Fruit fly (Drosophila melanogaster) whole organism, prepupa: Measurements from ENCODE around the gene ncd.

ENCODE experiments used
- Blimp-1 ChIP-seq: fragments of 200-800 bp; sonication (Bioruptor generic); optimal IDR thresholded peaks from 3 replicates; lab custom pipeline; 2017; ENCODE audit warnings: missing biosample characterization, missing genetic modification characterization, mild to moderate bottlenecking, moderate library complexity, missing genetic modification reagents
- CG10631 ChIP-seq: fragments of 200-800 bp; sonication (Bioruptor generic); optimal IDR thresholded peaks from 2 replicates; lab custom pipeline; 2016; ENCODE audit warnings: missing biosample characterization, missing genetic modification characterization
- CG11902 ChIP-seq: fragments of 200-800 bp; sonication (Bioruptor generic); optimal IDR thresholded peaks from 3 replicates; lab custom pipeline; 2016; ENCODE audit warnings: missing biosample characterization, missing genetic modification characterization
- CG15336 ChIP-seq: fragments of 200-800 bp; sonication (Bioruptor generic); IDR thresholded peaks from 2 replicates; pipeline ENCODE4 v1.3.6; 2022; ENCODE audit warnings: missing biosample characterization, missing genetic modification characterization
- CG1621 ChIP-seq: fragments of 200-800 bp; sonication (Bioruptor generic); optimal IDR thresholded peaks from 3 replicates; lab custom pipeline; 2018; ENCODE audit warnings: missing biosample characterization, mild to moderate bottlenecking, missing genetic modification characterization
- CG3032 ChIP-seq: fragments of 200-800 bp; optimal IDR thresholded peaks from 2 replicates; lab custom pipeline; 2019; ENCODE audit warnings: missing biosample characterization, mild to moderate bottlenecking, missing genetic modification characterization, moderate library complexity
- CG32006 ChIP-seq: fragments of 200-800 bp; sonication (Bioruptor generic); optimal IDR thresholded peaks from 3 replicates; lab custom pipeline; 2017; ENCODE audit warnings: missing biosample characterization, mild to moderate bottlenecking, missing genetic modification characterization
- CG34406 ChIP-seq: fragments of 200-800 bp; sonication (Bioruptor generic); optimal IDR thresholded peaks from 3 replicates; lab custom pipeline; 2016; ENCODE audit warnings: missing biosample characterization, missing genetic modification characterization
- CG3919 ChIP-seq: fragments of 200-800 bp; sonication (Bioruptor generic); optimal IDR thresholded peaks from 3 replicates; lab custom pipeline; 2016; ENCODE audit warnings: missing biosample characterization, missing genetic modification characterization
- CG4318 ChIP-seq: fragments of 200-800 bp; sonication (Bioruptor generic); optimal IDR thresholded peaks from 3 replicates; lab custom pipeline; 2017; ENCODE audit warnings: missing biosample characterization, mild to moderate bottlenecking, missing genetic modification characterization
- CG6163 ChIP-seq: fragments of 200-800 bp; sonication (Bioruptor generic); IDR thresholded peaks from 3 replicates; pipeline ENCODE4 v1.3.6; 2022; ENCODE audit warnings: missing biosample characterization, missing genetic modification characterization
- CG6276 ChIP-seq: fragments of 200-800 bp; sonication (Bioruptor generic); optimal IDR thresholded peaks from 2 replicates; lab custom pipeline; 2017; ENCODE audit warnings: missing biosample characterization, mild to moderate bottlenecking, missing genetic modification characterization
- CG6854 ChIP-seq: fragments of 200-800 bp; sonication (Bioruptor generic); optimal IDR thresholded peaks from 2 replicates; lab custom pipeline; 2017; ENCODE audit warnings: missing biosample characterization, mild to moderate bottlenecking, missing genetic modification characterization
- CG7368 ChIP-seq: fragments of 200-800 bp; sonication (Bioruptor generic); optimal IDR thresholded peaks from 3 replicates; lab custom pipeline; 2016; ENCODE audit warnings: missing biosample characterization, missing genetic modification characterization
- CG8119 ChIP-seq: fragments of 200-800 bp; sonication (Bioruptor generic); IDR thresholded peaks from 3 replicates; pipeline ENCODE4 v1.3.6; 2022; ENCODE audit warnings: missing biosample characterization, missing genetic modification characterization
- CG8319 ChIP-seq: fragments of 200-800 bp; sonication (Bioruptor generic); optimal IDR thresholded peaks from 3 replicates; lab custom pipeline; 2016; ENCODE audit warnings: missing biosample characterization, missing genetic modification characterization
- CG8632 ChIP-seq: fragments of 200-800 bp; sonication (Bioruptor generic); optimal IDR thresholded peaks from 3 replicates; lab custom pipeline; 2016; ENCODE audit warnings: missing biosample characterization, missing genetic modification characterization
- Eip75B ChIP-seq: fragments of 200-800 bp; sonication (Bioruptor generic); optimal IDR thresholded peaks from 3 replicates; lab custom pipeline; 2016; ENCODE audit warnings: missing biosample characterization, missing genetic modification characterization
- Eip78C ChIP-seq: fragments of 200-800 bp; sonication (Bioruptor generic); peaks from one replicate; lab custom pipeline; 2016; ENCODE audit warnings: missing biosample characterization, missing genetic modification characterization
- Ets96B ChIP-seq: fragments of 200-800 bp; optimal IDR thresholded peaks from 2 replicates; lab custom pipeline; 2019; ENCODE audit warnings: missing biosample characterization, mild to moderate bottlenecking, missing genetic modification characterization, moderate library complexity
- Gug ChIP-seq: fragments of 200-800 bp; sonication (Bioruptor generic); IDR thresholded peaks from 2 replicates; pipeline ENCODE4 v1.3.6; 2022; ENCODE audit warnings: missing biosample characterization, missing genetic modification characterization
- Hr38 ChIP-seq: sonication (Bioruptor generic); optimal IDR thresholded peaks from 2 replicates; lab custom pipeline; 2016; ENCODE audit warnings: missing biosample characterization, missing genetic modification characterization
- Hr39 ChIP-seq: fragments of 200-800 bp; sonication (Bioruptor generic); optimal IDR thresholded peaks from 2 replicates; lab custom pipeline; 2016; ENCODE audit warnings: missing biosample characterization, missing genetic modification characterization
- Lpt ChIP-seq: fragments of 200-800 bp; sonication (Bioruptor generic); optimal IDR thresholded peaks from 3 replicates; lab custom pipeline; 2016; ENCODE audit warnings: missing biosample characterization, missing genetic modification characterization
- Met ChIP-seq: fragments of 200-800 bp; sonication (Bioruptor generic); optimal IDR thresholded peaks from 3 replicates; lab custom pipeline; 2016; ENCODE audit warnings: missing biosample characterization, missing genetic modification characterization
- OdsH ChIP-seq: fragments of 200-800 bp; sonication (Bioruptor generic); optimal IDR thresholded peaks from 3 replicates; lab custom pipeline; 2016; ENCODE audit warnings: missing biosample characterization, missing genetic modification characterization
- Sox102F ChIP-seq: fragments of 200-800 bp; sonication (Bioruptor generic); optimal IDR thresholded peaks from 2 replicates; lab custom pipeline; 2016; ENCODE audit warnings: missing biosample characterization, mild to moderate bottlenecking, missing genetic modification characterization
- Sox14 ChIP-seq: fragments of 200-800 bp; sonication (Bioruptor generic); optimal IDR thresholded peaks from 3 replicates; lab custom pipeline; 2016; ENCODE audit warnings: missing biosample characterization, missing genetic modification characterization
- Sox15 ChIP-seq: fragments of 200-800 bp; sonication (Bioruptor generic); optimal IDR thresholded peaks from 3 replicates; lab custom pipeline; 2016; ENCODE audit warnings: missing biosample characterization, missing genetic modification characterization
- achi ChIP-seq: fragments of 200-800 bp; sonication (Bioruptor generic); optimal IDR thresholded peaks from 3 replicates; lab custom pipeline; 2016; ENCODE audit warnings: missing biosample characterization, missing genetic modification characterization
- acj6 ChIP-seq: fragments of 200-800 bp; sonication (Bioruptor generic); optimal IDR thresholded peaks from 3 replicates; lab custom pipeline; 2016; ENCODE audit warnings: missing biosample characterization, missing genetic modification characterization
- dsx ChIP-seq: fragments of 200-800 bp; optimal IDR thresholded peaks from 3 replicates; lab custom pipeline; 2019; ENCODE audit warnings: missing biosample characterization, mild to moderate bottlenecking, missing genetic modification characterization, moderate library complexity; ENCODE audit not compliant: poor library complexity, severe bottlenecking
- eg ChIP-seq: fragments of 200-800 bp; sonication (Bioruptor generic); IDR thresholded peaks from 3 replicates; pipeline ENCODE4 v1.3.6; 2022; ENCODE audit warnings: missing biosample characterization, missing genetic modification characterization
- esn ChIP-seq: fragments of 200-800 bp; sonication (Bioruptor generic); optimal IDR thresholded peaks from 2 replicates; lab custom pipeline; 2016; ENCODE audit warnings: missing biosample characterization, mild to moderate bottlenecking, missing genetic modification characterization, moderate library complexity
- fd59A ChIP-seq: fragments of 200-800 bp; sonication (Bioruptor generic); optimal IDR thresholded peaks from 2 replicates; lab custom pipeline; 2017; ENCODE audit warnings: missing biosample characterization, mild to moderate bottlenecking, missing genetic modification characterization, missing genetic modification reagents
- fd85E ChIP-seq: fragments of 200-800 bp; sonication (Bioruptor generic); optimal IDR thresholded peaks from 3 replicates; lab custom pipeline; 2016; ENCODE audit warnings: missing biosample characterization, missing genetic modification characterization
- fkh ChIP-seq: fragments of 200-800 bp; sonication (Bioruptor generic); optimal IDR thresholded peaks from 3 replicates; lab custom pipeline; 2017; ENCODE audit warnings: missing biosample characterization, mild to moderate bottlenecking, missing genetic modification characterization, moderate library complexity
- lz ChIP-seq: fragments of 200-800 bp; sonication (Bioruptor generic); optimal IDR thresholded peaks from 3 replicates; lab custom pipeline; 2016; ENCODE audit warnings: missing biosample characterization, missing genetic modification characterization
- net ChIP-seq: fragments of 200-800 bp; sonication (Bioruptor generic); optimal IDR thresholded peaks from 3 replicates; lab custom pipeline; 2016; ENCODE audit warnings: missing biosample characterization, missing genetic modification characterization
- pdm3 ChIP-seq: fragments of 200-800 bp; sonication (Bioruptor generic); optimal IDR thresholded peaks from 3 replicates; lab custom pipeline; 2016; ENCODE audit warnings: missing biosample characterization, missing genetic modification characterization
- ss ChIP-seq, 2 experiments: fragments of 200-800 bp; sonication (Bioruptor generic); optimal IDR thresholded peaks; 2 replicates in 1 of 2; 3 replicates in 1 of 2; lab custom pipeline; 2017 to 2018; ENCODE audit warnings: mild to moderate bottlenecking in 2 of 2, missing biosample characterization in 2 of 2, missing genetic modification characterization in 2 of 2, moderate library complexity in 1 of 2
- svp ChIP-seq: fragments of 200-800 bp; sonication (Bioruptor generic); peaks from one replicate; lab custom pipeline; 2016; ENCODE audit warnings: missing biosample characterization, missing genetic modification characterization
- topi ChIP-seq: fragments of 200-800 bp; sonication (Bioruptor generic); optimal IDR thresholded peaks from 3 replicates; lab custom pipeline; 2016; ENCODE audit warnings: missing biosample characterization, missing genetic modification characterization

ncd gene

dm6 chr3R:29847126-29847525 is 40.2 kb upstream of the ncd start (continued):
- TF ChIP-seq CG11902 (GFP tag; lab: Kevin White, UChicago) (no peak), Eip78C (GFP tag; lab: Kevin White, UChicago) (no peak), CG7368 (peak; percentile 38), svp (GFP tag; lab: Kevin White, UChicago) (no peak), CG15336 (GFP tag; lab: Robert Waterston, UW) (peak; percentile 92), achi (GFP tag; lab: Kevin White, UChicago) (peak; percentile 50), Hr39 (GFP tag; lab: Kevin White, UChicago) (no peak), CG6854 (GFP tag; lab: Kevin White, UChicago) (no peak), topi (GFP tag; lab: Kevin White, UChicago) (no peak), CG10631 (GFP tag; lab: Kevin White, UChicago) (no peak), CG3919 (GFP tag; lab: Kevin White, UChicago) (no peak), Sox14 (GFP tag; lab: Kevin White, UChicago) (no peak), Sox15 (GFP tag; lab: Kevin White, UChicago) (peak; percentile 3), Blimp-1 (GFP tag; lab: Kevin White, UChicago) (no peak), CG32006 (peak; percentile 94), CG8319 (GFP tag; lab: Kevin White, UChicago) (no peak)

- TF ChIP-seq Eip78C (GFP tag; lab: Kevin White, UChicago) (peak; percentile 80), lz (GFP tag; lab: Kevin White, UChicago) (peak; percentile 5), eg (peak; percentile 50; the same call in 1 of the 3 replicates), dsx (GFP tag; lab: Kevin White, UChicago) (peak; percentile 37), Sox102F (GFP tag; lab: Kevin White, UChicago) (peak; percentile 50), Lpt (GFP tag; lab: Kevin White, UChicago) (peak; percentile 23), CG15336 (GFP tag; lab: Robert Waterston, UW) (peak; percentile 26; the same call in 1 of the 2 replicates), fkh (GFP tag; lab: Kevin White, UChicago) (peak; percentile 61), Met (GFP tag; lab: Kevin White, UChicago) (peak; percentile 4), Eip75B (GFP tag; lab: Kevin White, UChicago) (peak; percentile 65), CG3919 (GFP tag; lab: Kevin White, UChicago) (peak; percentile 39), pdm3 (GFP tag; lab: Kevin White, UChicago) (peak; percentile 14), CG8632 (no peak), CG34406 (GFP tag; lab: Kevin White, UChicago) (no peak), Hr38 (GFP tag; lab: Kevin White, UChicago) (no peak), CG8119 (GFP tag; lab: Robert Waterston, UW) (peak; percentile 34; the same call in 1 of the 3 replicates), CG3032 (tag; lab: Kevin White, UChicago) (peak; percentile 10), net (GFP tag; lab: Kevin White, UChicago) (peak; percentile 15), Ets96B (tag; lab: Kevin White, UChicago) (peak; percentile 7), CG4318 (GFP tag; lab: Kevin White, UChicago) (no peak), svp (GFP tag; lab: Kevin White, UChicago) (no peak), CG6276 (GFP tag; lab: Kevin White, UChicago) (peak; percentile 16), ss (GFP tag; optimal IDR thresholded peaks at IDR 0.05; lab: Kevin White, UChicago) (peak; percentile 34 to 54), CG6163 (peak; percentile 60; the same call in 2 of the 3 replicates)
Observed at dm6 chr3R:29841293-29841791, 34.4 kb upstream of the ncd start, which contains the start of gene Cad99C. TSS of gene Cad99C (plus strand) at chr3R:29841657.

dm6 chr3R:29839707-29840311 is 32.9 kb upstream of the ncd start:
- TF ChIP-seq Blimp-1 (GFP tag; lab: Kevin White, UChicago) (no peak), OdsH (GFP tag; lab: Kevin White, UChicago) (no peak), esn (GFP tag; lab: Kevin White, UChicago) (no peak), Sox14 (GFP tag; lab: Kevin White, UChicago) (no peak), CG32006 (no peak), CG1621 (no peak), acj6 (no peak), eg (no peak), Eip78C (GFP tag; lab: Kevin White, UChicago) (no peak), CG15336 (GFP tag; lab: Robert Waterston, UW) (no peak), Hr38 (GFP tag; lab: Kevin White, UChicago) (no peak), Met (GFP tag; lab: Kevin White, UChicago) (no peak), CG3919 (GFP tag; lab: Kevin White, UChicago) (no peak), Gug (GFP tag; lab: Robert Waterston, UW) (no peak), topi (GFP tag; lab: Kevin White, UChicago) (no peak), fd85E (GFP tag; lab: Kevin White, UChicago) (no peak), fd59A (GFP tag; lab: Kevin White, UChicago) (no peak)
